Fruit fly (Drosophila melanogaster): ENCODE results near the gene CG5783.

Gene CG5783

DNA sequence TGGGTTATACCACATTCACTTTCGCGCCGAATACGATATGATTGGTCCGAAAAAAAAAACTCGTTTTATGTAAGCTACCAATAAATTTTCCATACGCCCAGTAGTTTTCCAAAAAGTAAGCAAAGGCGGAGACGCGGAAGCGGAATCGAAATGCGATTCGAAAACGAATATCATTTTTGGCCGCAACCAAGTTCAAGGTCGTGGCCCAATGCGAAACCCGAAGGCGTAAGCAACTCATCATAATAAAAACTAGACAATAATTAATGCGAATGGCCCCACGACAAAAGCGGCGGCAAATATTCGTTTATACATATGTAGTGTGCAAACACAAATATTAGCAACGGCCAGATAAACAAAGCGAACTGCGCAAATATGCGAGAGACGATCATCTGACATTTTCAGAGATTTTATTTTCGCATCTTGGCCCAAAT, 19.4 kb upstream of the CG5783 start:
- TF ChIP-seq cas (GFP tag; IDR thresholded peaks at IDR 0.05) (no peak), CG6654 (GFP tag; optimal IDR thresholded peaks at IDR 0.05) (no peak), chn (GFP tag; optimal IDR thresholded peaks at IDR 0.05) (no peak), crp (GFP tag; optimal IDR thresholded peaks at IDR 0.05) (no peak), E2f2 (GFP tag; IDR thresholded peaks at IDR 0.05) (no peak; the same call in 1 of the 2 replicates), stwl (tag; optimal IDR thresholded peaks at IDR 0.05) (no peak), caup (GFP tag; optimal IDR thresholded peaks at IDR 0.05; ENCODE audit: severe bottlenecking) (peak; percentile 82), Trl (optimal IDR thresholded peaks at IDR 0.05) (no peak), Trl (GFP tag; optimal IDR thresholded peaks at IDR 0.05) (peak; percentile 68), oc (tag; optimal IDR thresholded peaks at IDR 0.05) (no peak), CG14441 (GFP tag; IDR thresholded peaks at IDR 0.05) (no peak), B-H1 (GFP tag; IDR thresholded peaks at IDR 0.05) (no peak; the same call in 2 of the 3 replicates), CG6254 (GFP tag; optimal IDR thresholded peaks at IDR 0.05) (no peak), CG16813 (GFP tag; IDR thresholded peaks at IDR 0.05; ENCODE audit: partially characterized antibody) (no peak), zf30C (GFP tag; optimal IDR thresholded peaks at IDR 0.05) (no peak), CG18011 (GFP tag; optimal IDR thresholded peaks at IDR 0.05) (peak; percentile 51), al (GFP tag; IDR thresholded peaks at IDR 0.05) (no peak), CG11398 (GFP tag; optimal IDR thresholded peaks at IDR 0.05) (no peak), Hand (GFP tag; optimal IDR thresholded peaks at IDR 0.05) (peak; percentile 41), CG1233 (GFP tag; optimal IDR thresholded peaks at IDR 0.05) (peak; percentile 42), ac (GFP tag; optimal IDR thresholded peaks at IDR 0.05) (no peak), Ptx1 (GFP tag; IDR thresholded peaks at IDR 0.05) (no peak), CG17829 (tag; optimal IDR thresholded peaks at IDR 0.05) (no peak), fd102C (GFP tag; optimal IDR thresholded peaks at IDR 0.05) (no peak), CG11247 (GFP tag; IDR thresholded peaks at IDR 0.05) (peak; percentile 17; the same call in 1 of the 2 replicates), fd64A (GFP tag; optimal IDR thresholded peaks at IDR 0.05) (no peak), crc (GFP tag; optimal IDR thresholded peaks at IDR 0.05) (no peak), Mes4 (GFP tag; optimal IDR thresholded peaks at IDR 0.05) (no peak), p53 (GFP tag; optimal IDR thresholded peaks at IDR 0.05) (no peak), CG2129 (GFP tag; IDR thresholded peaks at IDR 0.05; ENCODE audit: partially characterized antibody) (no peak), CG11723 (GFP tag; optimal IDR thresholded peaks at IDR 0.05) (no peak), sim (GFP tag; IDR thresholded peaks at IDR 0.05) (no peak), onecut (GFP tag; IDR thresholded peaks at IDR 0.05) (no peak), ewg (GFP tag; optimal IDR thresholded peaks at IDR 0.05) (no peak), CG16863 (GFP tag; optimal IDR thresholded peaks at IDR 0.05) (no peak), ara (GFP tag; IDR thresholded peaks at IDR 0.05) (no peak), dmrt99B (tag; optimal IDR thresholded peaks at IDR 0.05) (no peak), repo (GFP tag; optimal IDR thresholded peaks at IDR 0.05) (no peak), tap (tag; optimal IDR thresholded peaks at IDR 0.05) (no peak), CG9797 (GFP tag; optimal IDR thresholded peaks at IDR 0.05) (no peak), gsb (GFP tag; IDR thresholded peaks at IDR 0.05) (0 out of 2 replicates have a peak, but pooled peaks have one; percentile 46), vnd (GFP tag; IDR thresholded peaks at IDR 0.05; ENCODE audit: partially characterized antibody) (no peak), YL-1 (GFP tag; optimal IDR thresholded peaks at IDR 0.05) (no peak), jigr1 (GFP tag; IDR thresholded peaks at IDR 0.05) (no peak), corto (GFP tag; optimal IDR thresholded peaks at IDR 0.05) (no peak), lola (GFP tag; optimal IDR thresholded peaks at IDR 0.05) (no peak), CG17568 (GFP tag; optimal IDR thresholded peaks at IDR 0.05) (no peak), Ada2b (GFP tag; IDR thresholded peaks at IDR 0.05) (no peak), Xrp1 (GFP tag; IDR thresholded peaks at IDR 0.05) (peak; percentile 25; the same call in 1 of the 2 replicates), CG13287 (GFP tag; IDR thresholded peaks at IDR 0.05; ENCODE audit: partially characterized antibody) (peak; percentile 11; the same call in 1 of the 2 replicates)

All from whole organism, embryonic.